Fruit fly (Drosophila melanogaster) whole organism, wandering third instar larva: ENCODE measurements around the gene CG14606.

Source experiments
- CG32264 ChIP-seq: fragments of 200-800 bp; sonication (Bioruptor generic); optimal IDR thresholded peaks from 2 replicates; lab custom pipeline; 2016; ENCODE audit warnings: missing biosample characterization, missing genetic modification characterization
- Dfd ChIP-seq: fragments of >200 bp; optimal IDR thresholded peaks from 2 replicates; lab custom pipeline; 2017; ENCODE audit warnings: missing biosample characterization, missing genetic modification characterization
- Dif ChIP-seq: fragments of 200-275, 200-300 bp; sonication (Bioruptor generic); optimal IDR thresholded peaks from 2 replicates; lab custom pipeline; 2018; ENCODE audit warnings: missing biosample characterization, missing genetic modification characterization; ENCODE audit not compliant: partially characterized antibody
- OdsH ChIP-seq: fragments of 200-800 bp; sonication (Bioruptor generic); optimal IDR thresholded peaks from 2 replicates; lab custom pipeline; 2016; ENCODE audit warnings: missing biosample characterization, mild to moderate bottlenecking, missing genetic modification characterization
- h ChIP-seq: fragments of 200-800 bp; sonication (Bioruptor generic); optimal IDR thresholded peaks from 3 replicates; lab custom pipeline; 2016; ENCODE audit warnings: missing biosample characterization, mild to moderate bottlenecking, missing genetic modification characterization
- pan ChIP-seq: fragments of >200 bp; optimal IDR thresholded peaks from 2 replicates; lab custom pipeline; 2017
- psq ChIP-seq: fragments of 200-800 bp; sonication (Bioruptor generic); optimal IDR thresholded peaks from 3 replicates; lab custom pipeline; 2017; ENCODE audit warnings: missing biosample characterization, mild to moderate bottlenecking, missing genetic modification characterization, moderate library complexity
- sv ChIP-seq: fragments of 200-800 bp; sonication (Bioruptor generic); optimal IDR thresholded peaks from 3 replicates; lab custom pipeline; 2016; ENCODE audit warnings: missing biosample characterization, missing genetic modification characterization
- usp ChIP-seq: fragments of >200 bp; optimal IDR thresholded peaks from 2 replicates; lab custom pipeline; 2017; ENCODE audit warnings: missing biosample characterization, missing genetic modification characterization

DNA sequence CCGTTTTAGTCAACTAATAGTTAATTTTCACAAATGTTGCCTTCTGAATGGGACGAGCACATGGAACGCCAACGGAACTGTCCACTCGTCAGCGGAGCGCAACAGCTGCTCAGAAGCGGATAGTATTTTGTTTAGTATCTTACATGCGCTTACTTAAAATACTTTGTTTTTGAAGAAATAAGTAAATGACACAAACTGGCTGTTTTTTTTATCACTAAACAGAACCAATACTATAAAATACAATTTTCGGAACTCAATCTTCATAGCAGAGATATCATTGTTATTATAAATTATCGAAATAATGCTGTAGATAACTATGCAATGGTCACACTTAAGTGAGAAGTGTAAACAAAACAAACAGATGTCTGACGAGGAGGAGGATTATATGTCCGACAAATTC, 30.0 kb upstream of the CG14606 start, which contains the start of the genes Noc3 and CG10053:
- TF ChIP-seq CG32264, result no peak
- no peak for TF ChIP-seq usp (GFP tag; lab: Kevin White, UChicago)
- TF ChIP-seq pan (lab: Kevin White, UChicago), result no peak
- no peak for TF ChIP-seq psq (GFP tag; lab: Kevin White, UChicago)
- no peak for TF ChIP-seq sv (GFP tag; lab: Kevin White, UChicago)
- no peak for TF ChIP-seq OdsH
- no peak for TF ChIP-seq Dfd (GFP tag; lab: Kevin White, UChicago)
- no peak for TF ChIP-seq h (GFP tag; lab: Kevin White, UChicago)
- no peak for TF ChIP-seq Dif (GFP tag; lab: Kevin White, UChicago)
